Worm (Caenorhabditis elegans) whole organism, midembryonic: ENCODE data around the gene R13A5.10.

Source experiments
- T22C8.4 ChIP-seq: fragments of 200-800 bp; sonication (Bioruptor generic); IDR thresholded peaks from 2 replicates; pipeline ENCODE4 v1.3.6; 2022; ENCODE audit warnings: missing genetic modification characterization, missing compliant biosample characterization
- cog-1 ChIP-seq: sonication (generic microtip); optimal IDR thresholded peaks from 2 replicates; lab custom pipeline; 2016; ENCODE audit warnings: missing genetic modification characterization, missing compliant biosample characterization
- flt-1 ChIP-seq: fragments of 200-800 bp; sonication (Bioruptor generic); IDR thresholded peaks from 2 replicates; pipeline ENCODE4 v1.3.6; 2022; ENCODE audit warnings: missing genetic modification characterization, missing compliant biosample characterization
- klf-2 ChIP-seq: fragments of 200-800 bp; sonication (Bioruptor generic); conservative IDR thresholded peaks from 2 replicates; pipeline ENCODE4 v1.3.6; 2022; ENCODE audit warnings: missing genetic modification reagents, missing genetic modification characterization, missing compliant biosample characterization
- med-1 ChIP-seq: sonication (generic microtip); optimal IDR thresholded peaks from 2 replicates; lab custom pipeline; 2017; ENCODE audit warnings: missing genetic modification characterization, mild to moderate bottlenecking, missing compliant biosample characterization, antibody characterized with exemption, missing genetic modification reagents; ENCODE audit not compliant: insufficient read depth
- ref-1 ChIP-seq: fragments of 200-800 bp; sonication (Bioruptor generic); conservative IDR thresholded peaks from 2 replicates; pipeline ENCODE4 v1.3.6; 2022; ENCODE audit warnings: missing genetic modification reagents, missing genetic modification characterization, missing compliant biosample characterization
- tab-1 ChIP-seq: fragments of 200-800 bp; sonication (Bioruptor generic); IDR thresholded peaks from 2 replicates; pipeline ENCODE4 v1.3.6; 2022; ENCODE audit warnings: missing genetic modification characterization, missing compliant biosample characterization
- ztf-23 ChIP-seq: fragments of 200-800 bp; sonication (Bioruptor generic); IDR thresholded peaks from 2 replicates; pipeline ENCODE4 v1.3.6; 2022; ENCODE audit warnings: missing genetic modification reagents, missing genetic modification characterization, missing compliant biosample characterization
- ztf-29 ChIP-seq: fragments of 200-800 bp; sonication (Bioruptor generic); IDR thresholded peaks from 2 replicates; pipeline ENCODE4 v1.3.6; 2022; ENCODE audit warnings: missing genetic modification reagents, missing genetic modification characterization, missing compliant biosample characterization

Gene R13A5.10

DNA sequence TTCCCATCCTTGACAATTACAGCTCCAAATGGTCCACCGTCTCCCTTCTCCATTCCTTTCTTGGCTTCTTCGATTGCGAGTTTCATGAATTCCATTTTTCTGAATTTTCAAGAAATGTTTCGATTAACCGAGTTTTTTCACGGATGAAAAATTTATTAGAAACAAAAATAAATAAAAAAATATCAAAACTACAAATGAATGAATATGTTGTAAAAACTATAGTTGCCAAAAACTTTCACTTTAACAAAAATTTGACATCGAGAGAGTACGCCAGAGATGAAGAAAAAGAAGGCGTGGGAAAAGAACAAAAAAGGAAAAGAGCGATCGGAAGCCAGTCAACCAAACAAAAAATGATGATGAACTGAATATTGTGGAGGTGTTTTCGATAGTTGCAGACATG, at the start of gene R13A5.10:
R13A5.10 (minus strand) TSS at position 101 of the 400 bp plus-strand sequence.
- TF ChIP-seq flt-1 (no peak), ref-1 (GFP tag; lab: Robert Waterston, UW) (no peak), ztf-29 (GFP tag; lab: Robert Waterston, UW) (no peak), T22C8.4 (GFP tag; lab: Robert Waterston, UW) (no peak), cog-1 (no peak), med-1 (GFP tag; lab: Kevin White, UChicago) (no peak), ztf-23 (no peak), klf-2 (GFP tag; lab: Robert Waterston, UW) (no peak), tab-1 (GFP tag; lab: Robert Waterston, UW) (no peak)

DNA sequence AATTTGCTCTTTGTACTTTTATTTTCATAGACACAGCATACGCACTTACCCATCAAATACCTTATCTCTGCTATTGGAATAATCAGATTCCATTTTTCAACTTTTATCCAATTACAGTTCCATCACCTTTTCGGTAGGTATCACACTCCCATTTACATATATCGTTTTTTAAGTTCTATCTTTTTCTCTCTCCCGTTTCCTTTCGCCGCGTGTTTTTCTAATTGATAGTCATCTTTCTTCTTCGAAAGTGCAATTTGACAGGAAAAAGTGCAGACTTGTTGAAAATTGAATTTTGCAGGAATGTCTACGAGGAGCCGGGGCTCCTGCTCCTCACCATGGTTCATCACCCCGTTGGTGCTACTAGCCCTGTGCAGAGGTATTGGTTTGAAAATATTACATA, 42.3 kb upstream of the R13A5.10 start, which contains the start of gene fbn-1:
fbn-1 (plus strand) TSS at position 301 of the 400 bp plus-strand sequence.
- TF ChIP-seq ztf-23 (no peak), tab-1 (GFP tag; lab: Robert Waterston, UW) (no peak), ztf-29 (GFP tag; lab: Robert Waterston, UW) (no peak), T22C8.4 (GFP tag; lab: Robert Waterston, UW) (no peak), flt-1 (no peak), klf-2 (GFP tag; lab: Robert Waterston, UW) (no peak), med-1 (GFP tag; lab: Kevin White, UChicago) (no peak), ref-1 (GFP tag; lab: Robert Waterston, UW) (no peak), cog-1 (no peak)

DNA sequence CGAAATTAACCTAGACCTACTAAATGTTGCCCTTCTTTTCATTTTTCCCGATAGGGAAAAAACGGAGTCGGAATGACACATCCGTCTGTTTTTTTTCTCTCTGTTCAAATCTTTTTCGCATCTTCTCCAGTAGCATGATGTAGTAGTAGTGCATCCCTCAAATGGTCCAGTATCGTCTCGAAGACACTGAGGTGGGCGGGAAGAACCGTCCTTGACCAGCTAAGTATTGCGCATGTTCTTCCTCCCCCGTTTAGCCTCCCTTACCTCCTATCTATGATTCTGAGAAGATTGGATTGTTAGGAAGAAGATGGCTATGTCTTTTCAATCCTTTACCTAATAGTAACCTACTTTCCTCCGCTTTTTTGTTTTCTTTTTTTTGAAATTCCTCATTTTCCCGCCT, 40.1 kb upstream of the R13A5.10 start:
- no peak for TF ChIP-seq cog-1
- TF ChIP-seq ztf-23 = no peak
- TF ChIP-seq T22C8.4 (GFP tag; lab: Robert Waterston, UW) = no peak
- no peak for TF ChIP-seq klf-2 (GFP tag; lab: Robert Waterston, UW)
- no peak for TF ChIP-seq tab-1 (GFP tag; lab: Robert Waterston, UW)
- no peak for TF ChIP-seq med-1 (GFP tag; lab: Kevin White, UChicago)

DNA sequence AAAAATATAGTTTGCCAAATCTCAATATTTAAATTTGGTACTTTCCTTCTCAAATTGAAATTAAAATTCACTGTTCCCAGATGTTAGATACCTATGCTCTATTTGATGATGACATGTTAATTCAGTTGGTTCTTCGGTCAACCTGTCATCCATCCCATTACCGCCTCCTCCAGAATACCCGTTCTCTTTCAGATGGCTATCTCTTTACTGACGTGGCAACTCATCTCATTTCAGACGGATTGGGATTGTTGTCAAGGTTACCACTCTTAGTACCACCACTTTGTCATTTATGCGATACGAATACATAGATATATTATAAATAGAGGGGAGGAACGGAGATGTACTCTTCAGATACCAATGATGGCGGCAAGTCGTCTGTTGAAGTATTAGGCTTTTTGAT, 38.6 kb upstream of the R13A5.10 start:
- no peak for TF ChIP-seq ztf-29 (GFP tag; lab: Robert Waterston, UW)
- TF ChIP-seq ztf-23 = no peak
- no peak for TF ChIP-seq T22C8.4 (GFP tag; lab: Robert Waterston, UW)

DNA sequence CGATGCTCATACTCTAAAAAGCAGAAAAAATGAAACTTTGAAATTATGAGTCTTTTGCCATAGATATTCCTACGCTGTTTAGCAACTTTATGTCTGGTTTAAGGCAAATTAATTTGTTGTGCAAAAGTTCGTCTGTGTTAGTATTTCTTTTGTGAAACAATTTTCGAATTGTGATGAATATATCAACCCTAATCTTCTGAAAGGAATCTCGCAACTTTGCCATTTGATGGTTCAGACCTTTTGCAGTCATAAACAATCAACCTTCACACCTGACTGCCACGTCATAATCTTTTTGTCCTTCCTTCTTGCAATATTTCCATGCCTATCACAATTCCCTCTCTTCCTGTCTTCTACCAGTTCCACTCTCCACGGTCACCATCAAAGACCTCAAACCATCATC, 37.1 kb upstream of the R13A5.10 start:
- no peak for TF ChIP-seq flt-1
- TF ChIP-seq ztf-23 = no peak
- no peak for TF ChIP-seq cog-1
- TF ChIP-seq T22C8.4 (GFP tag; lab: Robert Waterston, UW) = no peak
- TF ChIP-seq klf-2 (GFP tag; lab: Robert Waterston, UW) = no peak
- no peak for TF ChIP-seq med-1 (GFP tag; lab: Kevin White, UChicago)
- no peak for TF ChIP-seq tab-1 (GFP tag; lab: Robert Waterston, UW)
- TF ChIP-seq ztf-29 (GFP tag; lab: Robert Waterston, UW) = no peak
- TF ChIP-seq ref-1 (GFP tag; lab: Robert Waterston, UW) = no peak

ce11 chrIII:7618294-7618693, 35.5 kb upstream of the R13A5.10 start:
- TF ChIP-seq tab-1 (GFP tag; lab: Robert Waterston, UW) = no peak
- no peak for TF ChIP-seq cog-1
- TF ChIP-seq ref-1 (GFP tag; lab: Robert Waterston, UW) = no peak
- no peak for TF ChIP-seq ztf-23
- no peak for TF ChIP-seq flt-1

ce11 chrIII:7616228-7616627, 33.4 kb upstream of the R13A5.10 start, which contains the start of gene T04A6.1:
TSS of gene T04A6.1 (plus strand) at chrIII:7616528.
- no peak for TF ChIP-seq ztf-29 (GFP tag; lab: Robert Waterston, UW)
- TF ChIP-seq cog-1 = no peak
- TF ChIP-seq flt-1 = no peak
- TF ChIP-seq med-1 (GFP tag; lab: Kevin White, UChicago) = no peak
- TF ChIP-seq T22C8.4 (GFP tag; lab: Robert Waterston, UW) = no peak
- no peak for TF ChIP-seq ztf-23
- no peak for TF ChIP-seq klf-2 (GFP tag; lab: Robert Waterston, UW)

DNA sequence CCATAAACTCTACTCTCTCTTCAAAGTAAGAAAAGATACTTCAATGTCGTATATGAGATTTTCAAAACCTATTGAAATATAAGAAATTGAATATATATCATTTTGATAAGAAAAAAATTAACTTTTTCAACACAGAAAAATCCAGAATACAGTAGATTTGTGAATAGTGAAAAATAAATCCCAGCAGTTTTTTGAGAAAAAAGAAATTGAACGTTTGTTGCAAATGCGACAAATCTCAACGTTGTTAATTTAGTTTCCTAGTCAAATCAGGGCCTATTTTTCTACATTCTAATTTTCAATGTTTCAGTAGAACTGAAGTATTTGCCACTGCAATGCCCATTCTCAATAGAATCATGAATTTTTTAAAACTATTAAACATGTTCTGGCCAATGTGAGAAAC, 31.7 kb upstream of the R13A5.10 start, which contains the start of gene T04A6.2:
T04A6.2 (plus strand) TSS at position 301 of the 400 bp plus-strand sequence.
- TF ChIP-seq med-1 (GFP tag; lab: Kevin White, UChicago) (no peak), ztf-23 (no peak), ztf-29 (GFP tag; lab: Robert Waterston, UW) (no peak), klf-2 (GFP tag; lab: Robert Waterston, UW) (no peak), ref-1 (GFP tag; lab: Robert Waterston, UW) (no peak), T22C8.4 (GFP tag; lab: Robert Waterston, UW) (no peak), cog-1 (no peak), tab-1 (GFP tag; lab: Robert Waterston, UW) (no peak), flt-1 (no peak)

ce11 chrIII:7609168-7609567, 26.4 kb upstream of the R13A5.10 start, which contains the start of gene nsph-4.3:
TSS of gene nsph-4.3 (minus strand) at chrIII:7609268.
- TF ChIP-seq cog-1 (no peak), flt-1 (no peak), ref-1 (GFP tag; lab: Robert Waterston, UW) (no peak), ztf-23 (no peak), T22C8.4 (GFP tag; lab: Robert Waterston, UW) (no peak), med-1 (GFP tag; lab: Kevin White, UChicago) (no peak), ztf-29 (GFP tag; lab: Robert Waterston, UW) (no peak), tab-1 (GFP tag; lab: Robert Waterston, UW) (no peak), klf-2 (GFP tag; lab: Robert Waterston, UW) (no peak)

- TF ChIP-seq T22C8.4 (GFP tag; lab: Robert Waterston, UW) (no peak), ztf-29 (GFP tag; lab: Robert Waterston, UW) (no peak), ref-1 (GFP tag; lab: Robert Waterston, UW) (no peak), klf-2 (GFP tag; lab: Robert Waterston, UW) (no peak), med-1 (GFP tag; lab: Kevin White, UChicago) (no peak), ztf-23 (no peak), tab-1 (GFP tag; lab: Robert Waterston, UW) (no peak), flt-1 (no peak), cog-1 (no peak)
These were observed 25.4 kb upstream of the R13A5.10 start, which contains the start of gene T04A6.3 for ce11 chrIII:7608223-7608622. TSS of gene T04A6.3 (minus strand) at chrIII:7608323.
